Worm (Caenorhabditis elegans) whole organism, L1 larva: Measurements from ENCODE around the gene dss-1.

Source experiments
- ama-1 ChIP-seq: fragments of 150-350 bp; optimal IDR thresholded peaks from 2 replicates; lab custom pipeline; 2014
- lin-13 ChIP-seq: fragments of 150-350 bp; optimal IDR thresholded peaks from 2 replicates; lab custom pipeline; 2014; ENCODE audit warnings: missing biosample characterization, missing genetic modification reagents, missing genetic modification characterization
- nhr-12 ChIP-seq: sonication (generic microtip); optimal IDR thresholded peaks from 2 replicates; lab custom pipeline; 2017; ENCODE audit warnings: missing biosample characterization, missing genetic modification characterization
- nhr-77 ChIP-seq: fragments of 150-350 bp; optimal IDR thresholded peaks from 2 replicates; lab custom pipeline; 2014; ENCODE audit warnings: missing biosample characterization, missing genetic modification characterization

ce11 chrIII:1226256-1226655 is 30.2 kb upstream of the dss-1 start:
- TF ChIP-seq ama-1 (no peak), lin-13 (GFP tag; lab: Kevin White, UChicago) (no peak), nhr-77 (tag; lab: Kevin White, UChicago) (peak; percentile 12), nhr-12 (tag; lab: Kevin White, UChicago) (no peak)
